Fruit fly (Drosophila melanogaster) whole organism, embryonic: ENCODE results near the gene CG11267.

Experiments
- Atf3 ChIP-seq: fragments of 200-800 bp; sonication (Bioruptor generic); optimal IDR thresholded peaks from 3 replicates; lab custom pipeline; 2016; ENCODE audit warnings: missing biosample characterization, missing genetic modification characterization
- CG10959 ChIP-seq: fragments of 200-800 bp; sonication (Bioruptor generic); IDR thresholded peaks from 2 replicates; pipeline ENCODE4 v1.3.6; 2022; ENCODE audit warnings: missing biosample characterization, missing genetic modification characterization
- CG14710 ChIP-seq: fragments of 200-800 bp; sonication (Bioruptor generic); optimal IDR thresholded peaks from 3 replicates; lab custom pipeline; 2019; ENCODE audit warnings: missing biosample characterization, mild to moderate bottlenecking, missing genetic modification characterization, moderate library complexity
- CG15073 ChIP-seq: fragments of 200-800 bp; sonication (Bioruptor generic); optimal IDR thresholded peaks from 2 replicates; lab custom pipeline; 2016; ENCODE audit warnings: missing biosample characterization, missing genetic modification characterization
- CG1647 ChIP-seq: fragments of 200-800 bp; sonication (Bioruptor generic); optimal IDR thresholded peaks from 3 replicates; lab custom pipeline; 2016; ENCODE audit warnings: missing biosample characterization, missing genetic modification characterization
- CG17361 ChIP-seq: fragments of 200-800 bp; sonication (Bioruptor generic); IDR thresholded peaks from 3 replicates; pipeline ENCODE4 v1.3.6; 2022; ENCODE audit warnings: missing biosample characterization, missing genetic modification characterization
- CG1832 ChIP-seq: fragments of 200-800 bp; sonication (Bioruptor generic); optimal IDR thresholded peaks from 2 replicates; lab custom pipeline; 2017; ENCODE audit warnings: missing biosample characterization, mild to moderate bottlenecking, missing genetic modification characterization, inconsistent platforms
- CG31365 ChIP-seq: fragments of 200-800 bp; sonication (Bioruptor generic); optimal IDR thresholded peaks from 2 replicates; lab custom pipeline; 2018; ENCODE audit warnings: missing biosample characterization, mild to moderate bottlenecking, missing genetic modification characterization
- CG43689 ChIP-seq: fragments of 200-800 bp; sonication (Bioruptor generic); IDR thresholded peaks from 2 replicates; pipeline ENCODE4 v1.3.6; 2022; ENCODE audit warnings: missing biosample characterization, missing genetic modification characterization
- CG9215 ChIP-seq: fragments of 200-800 bp; sonication (Bioruptor generic); IDR thresholded peaks from 2 replicates; pipeline ENCODE4 v1.3.6; 2022; ENCODE audit warnings: missing biosample characterization, missing genetic modification characterization
- CG9609 ChIP-seq: fragments of 200-800 bp; sonication (Bioruptor generic); optimal IDR thresholded peaks from 3 replicates; lab custom pipeline; 2016; ENCODE audit warnings: missing biosample characterization, missing genetic modification characterization
- CHES-1-like ChIP-seq: fragments of 200-800 bp; sonication (Bioruptor generic); optimal IDR thresholded peaks from 2 replicates; lab custom pipeline; 2016; ENCODE audit warnings: missing biosample characterization, missing genetic modification characterization
- CrebB ChIP-seq: fragments of 200-800 bp; sonication (Bioruptor generic); optimal IDR thresholded peaks from 3 replicates; lab custom pipeline; 2018; ENCODE audit warnings: missing biosample characterization, mild to moderate bottlenecking, missing genetic modification characterization
- Dbx ChIP-seq: fragments of 200-800 bp; sonication (Bioruptor generic); IDR thresholded peaks from 3 replicates; pipeline ENCODE4 v1.3.6; 2022; ENCODE audit warnings: missing biosample characterization, missing genetic modification characterization
- Fer1 ChIP-seq: fragments of 200-800 bp; sonication (Bioruptor generic); optimal IDR thresholded peaks from 2 replicates; lab custom pipeline; 2017; ENCODE audit warnings: missing biosample characterization, mild to moderate bottlenecking, missing genetic modification characterization
- Gsc ChIP-seq: fragments of 200-800 bp; sonication (Bioruptor generic); IDR thresholded peaks from 2 replicates; pipeline ENCODE4 v1.3.6; 2022; ENCODE audit warnings: missing biosample characterization, missing genetic modification characterization
- HLH4C ChIP-seq: fragments of 200-800 bp; sonication (Bioruptor generic); IDR thresholded peaks from 3 replicates; pipeline ENCODE4 v1.3.6; 2022; ENCODE audit warnings: missing biosample characterization, missing genetic modification characterization; ENCODE audit not compliant: partially characterized antibody
- HLHmδ ChIP-seq: fragments of 200-800 bp; sonication (Bioruptor generic); optimal IDR thresholded peaks from 2 replicates; lab custom pipeline; 2018; ENCODE audit warnings: missing biosample characterization, mild to moderate bottlenecking, missing genetic modification characterization, moderate library complexity
- Hand ChIP-seq: fragments of 200-800 bp; sonication (Bioruptor generic); optimal IDR thresholded peaks from 2 replicates; lab custom pipeline; 2017; ENCODE audit warnings: mild to moderate bottlenecking, missing biosample characterization, missing genetic modification reagents, missing genetic modification characterization
- Hr39 ChIP-seq: fragments of >200 bp; optimal IDR thresholded peaks from 2 replicates; lab custom pipeline; 2017
- Lhr ChIP-seq: fragments of 200-800 bp; sonication (Bioruptor generic); optimal IDR thresholded peaks from 3 replicates; lab custom pipeline; 2017; ENCODE audit warnings: mild to moderate bottlenecking, missing biosample characterization, missing genetic modification reagents, missing genetic modification characterization
- Lim3 ChIP-seq: fragments of 200-800 bp; sonication (Bioruptor generic); IDR thresholded peaks from 2 replicates; pipeline ENCODE4 v1.3.6; 2022; ENCODE audit warnings: missing biosample characterization, missing genetic modification characterization
- Lpt ChIP-seq: fragments of >200 bp; optimal IDR thresholded peaks from 2 replicates; lab custom pipeline; 2018; ENCODE audit warnings: missing biosample characterization, missing genetic modification characterization
- NfI ChIP-seq: fragments of 200-800 bp; sonication (Bioruptor generic); optimal IDR thresholded peaks from 3 replicates; lab custom pipeline; 2018; ENCODE audit warnings: missing biosample characterization, mild to moderate bottlenecking, missing genetic modification characterization, moderate library complexity
- Ptx1 ChIP-seq: fragments of 200-800 bp; sonication (Bioruptor generic); IDR thresholded peaks from 2 replicates; pipeline ENCODE4 v1.3.6; 2022; ENCODE audit warnings: missing biosample characterization, missing genetic modification characterization
- Scr ChIP-seq: fragments of 200-800 bp; sonication (Bioruptor generic); IDR thresholded peaks from 2 replicates; pipeline ENCODE4 v1.3.6; 2022; ENCODE audit warnings: missing biosample characterization, missing genetic modification characterization; ENCODE audit not compliant: partially characterized antibody
- aop ChIP-seq: fragments of 200-800 bp; sonication (Bioruptor generic); IDR thresholded peaks from 2 replicates; pipeline ENCODE4 v1.3.6; 2022; ENCODE audit warnings: missing biosample characterization, missing genetic modification characterization
- bigmax ChIP-seq: fragments of 200-800 bp; sonication (Bioruptor generic); optimal IDR thresholded peaks from 2 replicates; lab custom pipeline; 2018; ENCODE audit warnings: missing biosample characterization, mild to moderate bottlenecking, missing genetic modification characterization
- bowl ChIP-seq: fragments of 200-800 bp; sonication (Bioruptor generic); IDR thresholded peaks from 2 replicates; pipeline ENCODE4 v1.3.6; 2022; ENCODE audit warnings: missing biosample characterization, missing genetic modification characterization
- caup ChIP-seq: fragments of 200-800 bp; sonication (Bioruptor generic); optimal IDR thresholded peaks from 3 replicates; lab custom pipeline; 2017; ENCODE audit warnings: missing biosample characterization, mild to moderate bottlenecking, missing genetic modification characterization, moderate library complexity; ENCODE audit not compliant: severe bottlenecking
- cg ChIP-seq: fragments of 200-800 bp; sonication (Bioruptor generic); optimal IDR thresholded peaks from 3 replicates; lab custom pipeline; 2019; ENCODE audit warnings: missing biosample characterization, mild to moderate bottlenecking, missing genetic modification characterization, moderate library complexity
- chinmo ChIP-seq: fragments of 200-800 bp; sonication (Bioruptor generic); IDR thresholded peaks from 4 replicates; pipeline ENCODE4 v1.3.6; 2022; ENCODE audit warnings: missing biosample characterization, missing genetic modification characterization; ENCODE audit not compliant: partially characterized antibody
- chn ChIP-seq: fragments of 200-800 bp; sonication (Bioruptor generic); optimal IDR thresholded peaks from 2 replicates; lab custom pipeline; 2016; ENCODE audit warnings: missing biosample characterization, missing genetic modification characterization
- ci ChIP-seq: fragments of 200-800 bp; sonication (Bioruptor generic); IDR thresholded peaks from 3 replicates; pipeline ENCODE4 v1.3.6; 2022; ENCODE audit warnings: missing biosample characterization, missing genetic modification characterization
- cwo ChIP-seq: fragments of 200-800 bp; sonication (Bioruptor generic); optimal IDR thresholded peaks from 3 replicates; lab custom pipeline; 2017; ENCODE audit warnings: missing biosample characterization, missing genetic modification characterization, mild to moderate bottlenecking, moderate library complexity, missing genetic modification reagents
- eyg ChIP-seq: fragments of 200-800 bp; sonication (Bioruptor generic); optimal IDR thresholded peaks from 3 replicates; lab custom pipeline; 2016; ENCODE audit warnings: missing biosample characterization, missing genetic modification characterization
- gce ChIP-seq: fragments of 200-800 bp; sonication (Bioruptor generic); IDR thresholded peaks from 3 replicates; pipeline ENCODE4 v1.3.6; 2022; ENCODE audit warnings: missing biosample characterization, missing genetic modification characterization
- ind ChIP-seq: fragments of 200-800 bp; sonication (Bioruptor generic); optimal IDR thresholded peaks from 3 replicates; lab custom pipeline; 2016; ENCODE audit warnings: missing biosample characterization, missing genetic modification characterization
- insv ChIP-seq, 2 experiments: fragments of 200-800 bp; sonication (Bioruptor generic); optimal IDR thresholded peaks; 3 replicates each; lab custom pipeline; 2016 to 2018; ENCODE audit warnings: missing biosample characterization in 2 of 2, missing genetic modification characterization in 2 of 2
- ken ChIP-seq: fragments of 200-800 bp; sonication (Bioruptor generic); IDR thresholded peaks from 3 replicates; pipeline ENCODE4 v1.3.6; 2022; ENCODE audit warnings: missing biosample characterization, missing genetic modification characterization
- lov ChIP-seq, 2 experiments: fragments of 200-800 bp in 1 of 2; fragments of >200 bp in 1 of 2; sonication (Bioruptor generic) in 1 of 2; IDR thresholded peaks in 1 of 2; optimal IDR thresholded peaks in 1 of 2; 2 replicates in 1 of 2; 3 replicates in 1 of 2; pipeline versions ENCODE4 v1.3.6 to Lab custom; 2017 to 2022; ENCODE audit warnings: missing biosample characterization in 1 of 2, missing genetic modification characterization in 1 of 2
- maf-S ChIP-seq: fragments of 200-800 bp; sonication (Bioruptor generic); optimal IDR thresholded peaks from 2 replicates; lab custom pipeline; 2016; ENCODE audit warnings: missing biosample characterization, missing genetic modification characterization
- nerfin-2 ChIP-seq: fragments of 200-800 bp; sonication (Bioruptor generic); IDR thresholded peaks from 2 replicates; pipeline ENCODE4 v1.3.6; 2022; ENCODE audit warnings: missing biosample characterization, missing genetic modification characterization; ENCODE audit not compliant: partially characterized antibody
- pum ChIP-seq: fragments of 200-800 bp; sonication (Bioruptor generic); optimal IDR thresholded peaks from 2 replicates; lab custom pipeline; 2016; ENCODE audit warnings: missing biosample characterization, missing genetic modification characterization
- sens ChIP-seq: fragments of 200-800 bp; sonication (Bioruptor generic); peaks from one replicate; lab custom pipeline; 2016; ENCODE audit warnings: missing biosample characterization, missing genetic modification characterization
- usp ChIP-seq: fragments of >200 bp; optimal IDR thresholded peaks from 2 replicates; lab custom pipeline; 2017; ENCODE audit warnings: missing biosample characterization, missing genetic modification characterization
- vvl ChIP-seq: fragments of 200-800 bp; sonication (Bioruptor generic); IDR thresholded peaks from 2 replicates; pipeline ENCODE4 v1.3.6; 2022; ENCODE audit warnings: missing biosample characterization, missing genetic modification characterization

CG11267 gene

dm6 chr3L:13041292-13042067 lies 25.6 kb downstream of the CG11267 start, which contains the start of gene RpS4 (continued):
- TF ChIP-seq CG15073 (GFP tag; lab: Kevin White, UChicago) (no peak), Atf3 (GFP tag; lab: Kevin White, UChicago) (peak; percentile 75), Hand (peak; percentile 95), sens (GFP tag; lab: Kevin White, UChicago) (peak; percentile 95), ind (GFP tag; lab: Kevin White, UChicago) (peak; percentile 70), Gsc (GFP tag; lab: Robert Waterston, UW) (no peak), Lhr (GFP tag; lab: Kevin White, UChicago) (peak; percentile 93), Dbx (peak; percentile 91), bigmax (GFP tag; lab: Kevin White, UChicago) (peak; percentile 87), nerfin-2 (GFP tag; lab: Robert Waterston, UW) (no peak), lov (optimal IDR thresholded peaks at IDR 0.05; lab: Kevin White, UChicago) (no peak), lov (GFP tag; IDR thresholded peaks at IDR 0.05; lab: Robert Waterston, UW) (peak; percentile 96), CG1832 (no peak), Scr (GFP tag; lab: Robert Waterston, UW) (0 out of 2 replicates have a peak, but pooled peaks have one; percentile 32), CG17361 (GFP tag; lab: Robert Waterston, UW) (peak; percentile 89), CG9609 (GFP tag; lab: Kevin White, UChicago) (peak; percentile 77), maf-S (GFP tag; lab: Kevin White, UChicago) (peak; percentile 64), ci (GFP tag; lab: Robert Waterston, UW) (peak; percentile 99), CrebB (tag; lab: Kevin White, UChicago) (peak; percentile 97), vvl (GFP tag; lab: Robert Waterston, UW) (peak; percentile 91), Lpt (GFP tag; lab: Kevin White, UChicago) (no peak), usp (GFP tag; lab: Kevin White, UChicago) (no peak), cwo (peak; percentile 79), CG43689 (GFP tag; lab: Robert Waterston, UW) (peak; percentile 72; the same call in 1 of the 2 replicates), NfI (GFP tag; lab: Kevin White, UChicago) (peak; percentile 96), cg (GFP tag; lab: Kevin White, UChicago) (no peak), chinmo (GFP tag; lab: Robert Waterston, UW) (no peak), Fer1 (GFP tag; lab: Kevin White, UChicago) (peak; percentile 96), CG14710 (tag; lab: Kevin White, UChicago) (peak; percentile 72), CG9215 (GFP tag; lab: Robert Waterston, UW) (peak; percentile 78), HLHmδ (peak; percentile 100), insv (GFP tag; optimal IDR thresholded peaks at IDR 0.05; lab: Kevin White, UChicago) (peak in 1 of 2 experiments; percentile 80), caup (peak; percentile 98), CG1647 (GFP tag; lab: Kevin White, UChicago) (peak; percentile 74), Hr39 (no peak), Lim3 (GFP tag; lab: Robert Waterston, UW) (0 out of 2 replicates have a peak, but pooled peaks have one; percentile 51), pum (GFP tag; lab: Kevin White, UChicago) (peak; percentile 68), Ptx1 (GFP tag; lab: Robert Waterston, UW) (peak; percentile 73), ken (GFP tag; lab: Robert Waterston, UW) (peak; percentile 88), aop (GFP tag; lab: Robert Waterston, UW) (no peak), CG10959 (GFP tag; lab: Robert Waterston, UW) (peak; percentile 77), CG31365 (tag; lab: Kevin White, UChicago) (peak; percentile 89), bowl (GFP tag; lab: Robert Waterston, UW) (peak; percentile 50; the same call in 1 of the 2 replicates), HLH4C (GFP tag; lab: Robert Waterston, UW) (peak; percentile 35; the same call in 1 of the 3 replicates), chn (GFP tag; lab: Kevin White, UChicago) (peak; percentile 79), eyg (GFP tag; lab: Kevin White, UChicago) (peak; percentile 92), gce (GFP tag; lab: Robert Waterston, UW) (peak; percentile 92), CHES-1-like (GFP tag; lab: Kevin White, UChicago) (peak; percentile 86)
- TF ChIP-seq, all 482 proteins: peak for 438
